Fruit fly (Drosophila melanogaster): ENCODE data around the gene CG5909.

dm6 chr3R:27130551-27131161, 30.3 kb upstream of the CG5909 start:
- peak; percentile 47 for TF ChIP-seq kay (GFP tag; ENCODE audit: borderline replicate concordance)
- no peak for TF ChIP-seq cic (GFP tag; optimal IDR thresholded peaks at IDR 0.05)
- no peak for TF ChIP-seq CG12768 (GFP tag; optimal IDR thresholded peaks at IDR 0.05)
- no peak for TF ChIP-seq CG14711 (tag; optimal IDR thresholded peaks at IDR 0.05)

All from whole organism, adult.